Fruit fly (Drosophila melanogaster): Measurements from ENCODE around the gene CG14722.

The CG14722 gene

DNA sequence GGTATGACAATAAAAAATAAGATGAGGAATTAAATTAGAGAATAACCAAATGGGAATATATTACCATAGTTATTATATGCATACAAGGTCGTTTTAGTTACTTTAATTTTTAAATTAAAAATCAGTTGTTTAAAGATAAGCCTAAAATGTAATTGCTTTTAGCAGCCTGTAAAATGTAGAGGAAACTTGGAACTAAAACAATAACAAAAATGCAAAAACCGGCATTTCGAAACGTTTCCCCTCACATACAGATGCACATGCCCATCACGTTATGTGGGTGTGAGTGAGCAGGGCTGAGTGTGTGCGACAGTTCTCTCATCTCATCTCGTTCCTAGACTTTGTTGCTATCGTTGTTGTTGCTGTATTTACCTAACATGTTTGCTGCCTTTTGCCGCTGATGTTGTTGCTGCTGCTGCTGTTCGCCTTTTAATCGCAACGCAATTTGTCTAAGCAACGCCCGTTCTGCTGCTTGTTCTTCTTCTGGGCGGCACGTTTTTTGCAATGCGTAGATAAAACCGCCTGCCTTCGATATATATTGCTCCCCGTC lies 17.6 kb downstream of the CG14722 start (continued):
- TF ChIP-seq CG8388 (GFP tag; optimal IDR thresholded peaks at IDR 0.05) (no peak), onecut (GFP tag; IDR thresholded peaks at IDR 0.05) (no peak)

DNA sequence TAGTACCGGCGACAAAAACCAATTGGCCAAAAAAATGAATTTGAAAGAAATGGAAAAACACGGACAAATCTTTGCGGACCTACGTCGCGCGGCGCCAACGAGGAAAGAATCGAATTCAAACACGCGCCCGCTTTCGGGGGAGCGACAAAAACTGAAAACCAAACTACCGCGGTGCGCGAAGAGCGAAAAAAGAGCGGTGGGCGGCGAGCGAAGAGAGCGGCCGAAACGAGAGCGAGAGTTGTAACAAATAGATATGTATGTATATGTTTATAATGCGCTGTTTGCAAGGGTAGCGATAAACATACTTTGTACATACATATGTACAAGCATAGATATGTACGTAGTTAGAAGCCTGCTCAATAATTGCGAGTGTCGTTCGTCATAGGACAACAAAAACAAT lies 18.3 kb downstream of the CG14722 start:
- TF ChIP-seq CG18262 (tag; optimal IDR thresholded peaks at IDR 0.05), result no peak
- no peak for TF ChIP-seq chinmo (GFP tag; IDR thresholded peaks at IDR 0.05; ENCODE audit: partially characterized antibody)
- no peak for TF ChIP-seq knrl (GFP tag; IDR thresholded peaks at IDR 0.05; ENCODE audit: partially characterized antibody)
- TF ChIP-seq Ssrp (tag; optimal IDR thresholded peaks at IDR 0.05), result no peak
- no peak for TF ChIP-seq Bteb2 (GFP tag; optimal IDR thresholded peaks at IDR 0.05)
- TF ChIP-seq CG17912 (GFP tag; optimal IDR thresholded peaks at IDR 0.05), result no peak
- TF ChIP-seq CG17612 (GFP tag; IDR thresholded peaks at IDR 0.05), result no peak
- no peak for TF ChIP-seq prd (optimal IDR thresholded peaks at IDR 0.05)
- TF ChIP-seq prd (GFP tag; IDR thresholded peaks at IDR 0.05), result no peak
- no peak for TF ChIP-seq crol (GFP tag; IDR thresholded peaks at IDR 0.05)
- TF ChIP-seq CG11398 (GFP tag; optimal IDR thresholded peaks at IDR 0.05), result no peak
- TF ChIP-seq yki (optimal IDR thresholded peaks at IDR 0.05), result peak; percentile 82
- no peak for TF ChIP-seq sug (tag; optimal IDR thresholded peaks at IDR 0.05)
- TF ChIP-seq pzg (GFP tag; optimal IDR thresholded peaks at IDR 0.05), result no peak
- TF ChIP-seq ttk (GFP tag; IDR thresholded peaks at IDR 0.05), result no peak
- no peak for TF ChIP-seq gt (GFP tag; IDR thresholded peaks at IDR 0.05)
- no peak for TF ChIP-seq vnd (GFP tag; IDR thresholded peaks at IDR 0.05; ENCODE audit: partially characterized antibody)
- TF ChIP-seq Atf-2 (GFP tag; optimal IDR thresholded peaks at IDR 0.05), result no peak
- TF ChIP-seq Dp (GFP tag; optimal IDR thresholded peaks at IDR 0.05), result peak; percentile 32
- TF ChIP-seq CG30403 (GFP tag; optimal IDR thresholded peaks at IDR 0.05), result no peak
- TF ChIP-seq Optix (GFP tag; IDR thresholded peaks at IDR 0.05), result no peak
- no peak for TF ChIP-seq ro (GFP tag; IDR thresholded peaks at IDR 0.05)
- no peak for TF ChIP-seq CG17568 (GFP tag; optimal IDR thresholded peaks at IDR 0.05)
- no peak for TF ChIP-seq CG8290 (GFP tag; optimal IDR thresholded peaks at IDR 0.05)
- peak in 1 of 2 experiments; percentile 25 for TF ChIP-seq CG8290 (tag; optimal IDR thresholded peaks at IDR 0.05)
- TF ChIP-seq HmgD (GFP tag; optimal IDR thresholded peaks at IDR 0.05), result no peak
- TF ChIP-seq pros (GFP tag; optimal IDR thresholded peaks at IDR 0.05), result no peak
- TF ChIP-seq bigmax (GFP tag; optimal IDR thresholded peaks at IDR 0.05), result no peak
- TF ChIP-seq Trl (optimal IDR thresholded peaks at IDR 0.05), result peak; percentile 92 to 95
- no peak for TF ChIP-seq Trl (GFP tag; optimal IDR thresholded peaks at IDR 0.05)
- no peak for TF ChIP-seq Abd-B (GFP tag; optimal IDR thresholded peaks at IDR 0.05)
- no peak for TF ChIP-seq CG16863 (GFP tag; optimal IDR thresholded peaks at IDR 0.05)
- TF ChIP-seq CG33213 (GFP tag; optimal IDR thresholded peaks at IDR 0.05), result no peak
- peak; percentile 41 for TF ChIP-seq Med (GFP tag)
- TF ChIP-seq CG14667 (GFP tag; IDR thresholded peaks at IDR 0.05), result no peak
- TF ChIP-seq so (GFP tag; IDR thresholded peaks at IDR 0.05), result no peak
- TF ChIP-seq dysf (GFP tag; IDR thresholded peaks at IDR 0.05), result no peak
- no peak for TF ChIP-seq CG2678 (tag; optimal IDR thresholded peaks at IDR 0.05)
- peak; percentile 39 for TF ChIP-seq B-H2 (GFP tag; optimal IDR thresholded peaks at IDR 0.05)
- TF ChIP-seq Elba2 (GFP tag; optimal IDR thresholded peaks at IDR 0.05), result peak; percentile 47
- TF ChIP-seq zf30C (GFP tag; optimal IDR thresholded peaks at IDR 0.05), result peak; percentile 15
- TF ChIP-seq pum (GFP tag; optimal IDR thresholded peaks at IDR 0.05), result no peak
- TF ChIP-seq Ets97D (GFP tag; optimal IDR thresholded peaks at IDR 0.05), result no peak
- peak; percentile 44 for TF ChIP-seq Blimp-1 (GFP tag; optimal IDR thresholded peaks at IDR 0.05)
- TF ChIP-seq CG3163 (GFP tag; optimal IDR thresholded peaks at IDR 0.05), result peak; percentile 90
- peak; percentile 14 for TF ChIP-seq HLHmδ (GFP tag; optimal IDR thresholded peaks at IDR 0.05)
